Fruit fly (Drosophila melanogaster): ENCODE results near the gene CG13078.

CG13078 gene

dm6 chr2L:19542268-19542773, 21.4 kb upstream of the CG13078 start (continued):
- TF ChIP-seq MESR4 (GFP tag; optimal IDR thresholded peaks at IDR 0.05) (peak; percentile 82), CTCF (GFP tag; optimal IDR thresholded peaks at IDR 0.05) (no peak), Pdp1 (GFP tag; optimal IDR thresholded peaks at IDR 0.05) (peak in 1 of 2 experiments; percentile 26), CG9932 (GFP tag; IDR thresholded peaks at IDR 0.05) (no peak), Hmx (GFP tag; optimal IDR thresholded peaks at IDR 0.05) (no peak), CG13624 (GFP tag; optimal IDR thresholded peaks at IDR 0.05) (peak; percentile 65), CG32767 (GFP tag; IDR thresholded peaks at IDR 0.05) (0 out of 2 replicates have a peak, but pooled peaks have one; percentile 15), Rfx (GFP tag; IDR thresholded peaks at IDR 0.05) (0 out of 2 replicates have a peak, but pooled peaks have one; percentile 7), bcd (GFP tag; optimal IDR thresholded peaks at IDR 0.05) (no peak), CG34376 (GFP tag; optimal IDR thresholded peaks at IDR 0.05) (peak; percentile 30), CG34224 (GFP tag; IDR thresholded peaks at IDR 0.05; ENCODE audit: partially characterized antibody) (peak; percentile 96), otp (GFP tag; IDR thresholded peaks at IDR 0.05) (no peak), Hsf (GFP tag; optimal IDR thresholded peaks at IDR 0.05) (peak; percentile 1), exex (tag; optimal IDR thresholded peaks at IDR 0.05) (peak; percentile 10), sens-2 (GFP tag; IDR thresholded peaks at IDR 0.05) (no peak), CG2678 (tag; optimal IDR thresholded peaks at IDR 0.05) (peak; percentile 8), bbx (GFP tag; IDR thresholded peaks at IDR 0.05; ENCODE audit: partially characterized antibody) (peak; percentile 88), Adf1 (GFP tag; IDR thresholded peaks at IDR 0.05) (no peak), zen2 (GFP tag; IDR thresholded peaks at IDR 0.05; ENCODE audit: partially characterized antibody) (peak; percentile 93), caup (GFP tag; optimal IDR thresholded peaks at IDR 0.05; ENCODE audit: severe bottlenecking) (no peak), CG31441 (GFP tag; IDR thresholded peaks at IDR 0.05) (peak; percentile 62), oc (tag; optimal IDR thresholded peaks at IDR 0.05) (peak; percentile 71), hb (GFP tag; IDR thresholded peaks at IDR 0.05; ENCODE audit: partially characterized antibody) (peak; percentile 82; the same call in 1 of the 3 replicates), grau (tag; optimal IDR thresholded peaks at IDR 0.05) (peak; percentile 6), MBD-R2 (GFP tag; IDR thresholded peaks at IDR 0.05) (peak; percentile 71), Dll (GFP tag; IDR thresholded peaks at IDR 0.05; ENCODE audit: partially characterized antibody) (peak; percentile 90), CG1603 (tag; optimal IDR thresholded peaks at IDR 0.05) (peak; percentile 69), CG30020 (tag; optimal IDR thresholded peaks at IDR 0.05) (peak; percentile 55), chinmo (GFP tag; IDR thresholded peaks at IDR 0.05; ENCODE audit: partially characterized antibody) (peak; percentile 66; the same call in 2 of the 4 replicates), phol (tag; optimal IDR thresholded peaks at IDR 0.05) (peak; percentile 27), CG11504 (tag; optimal IDR thresholded peaks at IDR 0.05) (peak; percentile 5), pho (GFP tag; optimal IDR thresholded peaks at IDR 0.05) (no peak), CG12942 (GFP tag; optimal IDR thresholded peaks at IDR 0.05) (no peak), CG3847 (GFP tag; IDR thresholded peaks at IDR 0.05) (no peak), hbn (GFP tag; IDR thresholded peaks at IDR 0.05; ENCODE audit: partially characterized antibody) (peak; percentile 84), CG4617 (GFP tag; optimal IDR thresholded peaks at IDR 0.05; ENCODE audit: borderline replicate concordance) (peak; percentile 2), dpn (GFP tag; optimal IDR thresholded peaks at IDR 0.05) (no peak), E2f2 (GFP tag; IDR thresholded peaks at IDR 0.05) (peak; percentile 67), Taf1 (GFP tag; IDR thresholded peaks at IDR 0.05) (no peak), CG18619 (GFP tag; optimal IDR thresholded peaks at IDR 0.05) (no peak), rib (GFP tag; IDR thresholded peaks at IDR 0.05) (no peak), vvl (GFP tag; IDR thresholded peaks at IDR 0.05) (peak; percentile 22; the same call in 1 of the 2 replicates), pita (GFP tag; optimal IDR thresholded peaks at IDR 0.05) (no peak), unc-4 (GFP tag; IDR thresholded peaks at IDR 0.05; ENCODE audit: partially characterized antibody) (peak; percentile 91), HmgD (GFP tag; optimal IDR thresholded peaks at IDR 0.05) (peak; percentile 38), sna (GFP tag; IDR thresholded peaks at IDR 0.05; ENCODE audit: partially characterized antibody) (peak; percentile 90), Blimp-1 (GFP tag; optimal IDR thresholded peaks at IDR 0.05) (no peak), Dip3 (GFP tag; optimal IDR thresholded peaks at IDR 0.05) (no peak), CG1529 (GFP tag; optimal IDR thresholded peaks at IDR 0.05) (no peak)
